Worm (Caenorhabditis elegans) whole organism, L2 larva: ENCODE results near the gene vhp-1.

Experiments
- C34F6.9 ChIP-seq: fragments of 150-350 bp; optimal IDR thresholded peaks from 2 replicates; lab custom pipeline; 2014; ENCODE audit warnings: missing biosample characterization, missing genetic modification characterization
- F13H6.1 ChIP-seq: sonication (generic microtip); optimal IDR thresholded peaks from 2 replicates; lab custom pipeline; 2016; ENCODE audit warnings: missing genetic modification characterization, missing compliant biosample characterization
- Y55F3AM.14 ChIP-seq: fragments of 200-800 bp; sonication (Bioruptor generic); optimal IDR thresholded peaks from 2 replicates; lab custom pipeline; 2018; ENCODE audit warnings: mild to moderate bottlenecking, missing genetic modification characterization, missing compliant biosample characterization
- ZK546.5 ChIP-seq: sonication (generic microtip); optimal IDR thresholded peaks from 2 replicates; lab custom pipeline; 2017; ENCODE audit warnings: missing biosample characterization, missing genetic modification characterization
- aly-2 ChIP-seq: fragments of 150-350 bp; optimal IDR thresholded peaks from 2 replicates; lab custom pipeline; 2014; ENCODE audit warnings: missing biosample characterization, missing genetic modification characterization
- ama-1 ChIP-seq: fragments of 150-350 bp; optimal IDR thresholded peaks from 2 replicates; lab custom pipeline; 2018; ENCODE audit warnings: inconsistent platforms
- ceh-16 ChIP-seq: fragments of 150-350 bp; optimal IDR thresholded peaks from 2 replicates; lab custom pipeline; 2014; ENCODE audit warnings: missing biosample characterization, missing genetic modification characterization
- ceh-82 ChIP-seq: fragments of 150-350 bp; optimal IDR thresholded peaks from 2 replicates; lab custom pipeline; 2014; ENCODE audit warnings: missing biosample characterization, missing genetic modification characterization
- crh-2 ChIP-seq: sonication (generic microtip); optimal IDR thresholded peaks from 2 replicates; lab custom pipeline; 2017; ENCODE audit warnings: missing biosample characterization, missing genetic modification characterization
- fos-1 ChIP-seq: fragments of 150-350 bp; optimal IDR thresholded peaks from 2 replicates; lab custom pipeline; 2014; ENCODE audit warnings: missing biosample characterization, missing genetic modification characterization
- gmeb-1 ChIP-seq: fragments of 150-350 bp; optimal IDR thresholded peaks from 2 replicates; lab custom pipeline; 2014; ENCODE audit warnings: missing biosample characterization, missing genetic modification characterization
- lin-11 ChIP-seq: fragments of 150-350 bp; sonication (generic microtip); optimal IDR thresholded peaks from 2 replicates; lab custom pipeline; 2014; ENCODE audit warnings: missing biosample characterization, missing genetic modification characterization, inconsistent platforms, mixed read lengths
- lin-13 ChIP-seq: fragments of 150-350 bp; optimal IDR thresholded peaks from 2 replicates; lab custom pipeline; 2014; ENCODE audit warnings: missing biosample characterization, missing genetic modification reagents, missing genetic modification characterization
- lsy-2 ChIP-seq, 2 experiments: fragments of 150-350 bp in 1 of 2; sonication (generic microtip) in 1 of 2; optimal IDR thresholded peaks; 2 replicates each; lab custom pipeline; 2014 to 2017; ENCODE audit warnings: missing biosample characterization in 2 of 2, missing genetic modification characterization in 2 of 2
- mab-5 ChIP-seq: fragments of 150-350 bp; optimal IDR thresholded peaks from 2 replicates; lab custom pipeline; 2014; ENCODE audit warnings: missing biosample characterization, missing genetic modification characterization
- mdl-1 ChIP-seq, 2 experiments: fragments of 150-350 bp in 1 of 2; sonication (generic microtip) in 1 of 2; optimal IDR thresholded peaks; 2 replicates each; lab custom pipeline; 2017; ENCODE audit warnings: missing biosample characterization in 2 of 2, missing genetic modification characterization in 2 of 2
- nhr-10 ChIP-seq: sonication (generic microtip); optimal IDR thresholded peaks from 2 replicates; lab custom pipeline; 2017; ENCODE audit warnings: missing biosample characterization, missing genetic modification characterization
- nhr-12 ChIP-seq: fragments of 150-350 bp; optimal IDR thresholded peaks from 2 replicates; lab custom pipeline; 2014; ENCODE audit warnings: missing biosample characterization, missing genetic modification characterization
- nhr-129 ChIP-seq: fragments of 150-350 bp; optimal IDR thresholded peaks from 2 replicates; lab custom pipeline; 2014; ENCODE audit warnings: missing biosample characterization, missing genetic modification characterization
- nhr-21 ChIP-seq: fragments of 150-350 bp; optimal IDR thresholded peaks from 2 replicates; lab custom pipeline; 2014; ENCODE audit warnings: missing biosample characterization, missing genetic modification characterization
- nhr-23 ChIP-seq: fragments of 150-350 bp; optimal IDR thresholded peaks from 2 replicates; lab custom pipeline; 2014; ENCODE audit warnings: missing biosample characterization, missing genetic modification reagents, missing genetic modification characterization
- nhr-237 ChIP-seq: fragments of 150-350 bp; optimal IDR thresholded peaks from 2 replicates; lab custom pipeline; 2014; ENCODE audit warnings: missing biosample characterization, missing genetic modification characterization
- nhr-25 ChIP-seq: fragments of 150-350 bp; sonication (generic microtip); optimal IDR thresholded peaks from 3 replicates; lab custom pipeline; 2014; ENCODE audit warnings: missing biosample characterization, missing genetic modification characterization
- nhr-6 ChIP-seq: fragments of 150-350 bp; optimal IDR thresholded peaks from 2 replicates; lab custom pipeline; 2014; ENCODE audit warnings: missing biosample characterization, missing genetic modification characterization
- nhr-77 ChIP-seq: fragments of 150-350 bp; optimal IDR thresholded peaks from 2 replicates; lab custom pipeline; 2014; ENCODE audit warnings: missing biosample characterization, missing genetic modification characterization
- skn-1 ChIP-seq: sonication (generic microtip); optimal IDR thresholded peaks from 2 replicates; lab custom pipeline; 2017; ENCODE audit warnings: missing biosample characterization, missing genetic modification characterization
- sma-3 ChIP-seq: sonication (generic microtip); optimal IDR thresholded peaks from 2 replicates; lab custom pipeline; 2016; ENCODE audit warnings: missing genetic modification reagents, missing genetic modification characterization, missing compliant biosample characterization
- sma-9 ChIP-seq, 2 experiments: fragments of 150-350 bp in 1 of 2; sonication (generic microtip) in 1 of 2; optimal IDR thresholded peaks; 2 replicates each; lab custom pipeline; 2014 to 2016; ENCODE audit warnings: missing genetic modification characterization in 2 of 2, mild to moderate bottlenecking in 1 of 2, missing biosample characterization in 1 of 2, missing compliant biosample characterization in 1 of 2, missing genetic modification reagents in 1 of 2, moderate library complexity in 1 of 2
- unc-39 ChIP-seq: fragments of 150-350 bp; optimal IDR thresholded peaks from 2 replicates; lab custom pipeline; 2014; ENCODE audit warnings: missing biosample characterization, missing genetic modification characterization
- unc-55 ChIP-seq: fragments of 150-350 bp; sonication (generic microtip); optimal IDR thresholded peaks from 3 replicates; lab custom pipeline; 2014; ENCODE audit warnings: missing biosample characterization, missing genetic modification reagents, missing genetic modification characterization
- ztf-1 ChIP-seq: fragments of 200-800 bp; sonication (Bioruptor generic); conservative IDR thresholded peaks from 2 replicates; pipeline ENCODE4 v1.3.6; 2022; ENCODE audit warnings: missing genetic modification characterization, missing compliant biosample characterization
- ztf-4 ChIP-seq: fragments of 150-350 bp; optimal IDR thresholded peaks from 2 replicates; lab custom pipeline; 2014; ENCODE audit warnings: missing biosample characterization, missing genetic modification characterization

The vhp-1 gene

ce11 chrII:5330206-5330686, 7.2 kb downstream of the vhp-1 start (continued):
- TF ChIP-seq nhr-10 (tag; lab: Kevin White, UChicago) = no peak
- peak; percentile 64 to 71 for TF ChIP-seq mdl-1 (tag; optimal IDR thresholded peaks at IDR 0.05; lab: Kevin White, UChicago)
- TF ChIP-seq nhr-129 (tag; lab: Kevin White, UChicago) = peak; percentile 90
- no peak for TF ChIP-seq skn-1 (tag; lab: Kevin White, UChicago)
- TF ChIP-seq nhr-12 (tag; lab: Kevin White, UChicago) = no peak

- no peak for TF ChIP-seq lin-13
- no peak for TF ChIP-seq Y55F3AM.14
- no peak for TF ChIP-seq ceh-16 (tag; lab: Kevin White, UChicago)
- no peak for TF ChIP-seq crh-2 (tag; lab: Kevin White, UChicago)
- TF ChIP-seq ZK546.5 = no peak
- TF ChIP-seq nhr-23 (tag; lab: Kevin White, UChicago) = no peak
- TF ChIP-seq unc-55 (GFP tag; lab: Kevin White, UChicago) = no peak
- peak; percentile 5 for TF ChIP-seq sma-3 (GFP tag; lab: Kevin White, UChicago)
- peak; percentile 43 for TF ChIP-seq F13H6.1 (tag; lab: Kevin White, UChicago)
- peak; percentile 2 for TF ChIP-seq ama-1 (lab: Kevin White, UChicago)
- peak; percentile 58 for TF ChIP-seq fos-1
- TF ChIP-seq ceh-82 (tag; lab: Kevin White, UChicago) = no peak
- no peak for TF ChIP-seq nhr-237 (tag; lab: Kevin White, UChicago)
- TF ChIP-seq nhr-25 = no peak
- peak; percentile 13 for TF ChIP-seq sma-9 (GFP tag; optimal IDR thresholded peaks at IDR 0.05; lab: Kevin White, UChicago)
- TF ChIP-seq sma-9 (tag; optimal IDR thresholded peaks at IDR 0.05; lab: Kevin White, UChicago) = no peak
- no peak for TF ChIP-seq aly-2 (tag; lab: Kevin White, UChicago)
- TF ChIP-seq lsy-2 (tag; optimal IDR thresholded peaks at IDR 0.05; lab: Kevin White, UChicago) = no peak
- no peak for TF ChIP-seq unc-39
- TF ChIP-seq nhr-129 (tag; lab: Kevin White, UChicago) = peak; percentile 11
- no peak for TF ChIP-seq nhr-77 (tag; lab: Kevin White, UChicago)
- TF ChIP-seq mab-5 (tag; lab: Kevin White, UChicago) = no peak
- no peak for TF ChIP-seq mdl-1 (tag; optimal IDR thresholded peaks at IDR 0.05; lab: Kevin White, UChicago)
- no peak for TF ChIP-seq nhr-10 (tag; lab: Kevin White, UChicago)
- no peak for TF ChIP-seq skn-1 (tag; lab: Kevin White, UChicago)
- no peak for TF ChIP-seq nhr-6 (tag; lab: Kevin White, UChicago)
- no peak for TF ChIP-seq C34F6.9 (tag; lab: Kevin White, UChicago)
Observed at ce11 chrII:5331677-5332303, 8.7 kb downstream of the vhp-1 start.

- TF ChIP-seq F13H6.1 (tag; lab: Kevin White, UChicago) = no peak
- peak; percentile 15 for TF ChIP-seq nhr-21
- no peak for TF ChIP-seq skn-1 (tag; lab: Kevin White, UChicago)
- no peak for TF ChIP-seq mab-5 (tag; lab: Kevin White, UChicago)
- TF ChIP-seq nhr-10 (tag; lab: Kevin White, UChicago) = no peak
- TF ChIP-seq ceh-16 (tag; lab: Kevin White, UChicago) = no peak
- TF ChIP-seq sma-9 (GFP tag; optimal IDR thresholded peaks at IDR 0.05; lab: Kevin White, UChicago) = peak; percentile 53
- TF ChIP-seq sma-9 (tag; optimal IDR thresholded peaks at IDR 0.05; lab: Kevin White, UChicago) = no peak
- peak; percentile 37 for TF ChIP-seq fos-1
- no peak for TF ChIP-seq nhr-12 (tag; lab: Kevin White, UChicago)
- TF ChIP-seq gmeb-1 (tag; lab: Kevin White, UChicago) = no peak
- TF ChIP-seq ztf-1 (GFP tag; lab: Robert Waterston, UW) = no peak
- TF ChIP-seq ztf-4 (tag; lab: Kevin White, UChicago) = no peak
- no peak for TF ChIP-seq lin-11 (tag; lab: Kevin White, UChicago)
Observed at ce11 chrII:5332345-5333124, 9.5 kb downstream of the vhp-1 start.

- TF ChIP-seq sma-9 (GFP tag; optimal IDR thresholded peaks at IDR 0.05; lab: Kevin White, UChicago) (peak; percentile 6), sma-9 (tag; optimal IDR thresholded peaks at IDR 0.05; lab: Kevin White, UChicago) (no peak), ama-1 (lab: Kevin White, UChicago) (no peak), fos-1 (peak; percentile 53), nhr-21 (peak; percentile 19)
Observed at ce11 chrII:5333729-5334255, 10.7 kb downstream of the vhp-1 start.
